Fruit fly (Drosophila melanogaster) whole organism, embryonic: ENCODE measurements around the gene CG34001.

Source experiments
- Awh ChIP-seq: fragments of 200-800 bp; sonication (Bioruptor generic); IDR thresholded peaks from 2 replicates; pipeline ENCODE4, ENCODE4 v1.3.6; 2022; ENCODE audit warnings: missing biosample characterization, missing genetic modification characterization
- BtbVII ChIP-seq: fragments of 200-800 bp; sonication (Bioruptor generic); optimal IDR thresholded peaks from 3 replicates; lab custom pipeline; 2017; ENCODE audit warnings: missing biosample characterization, mild to moderate bottlenecking, missing genetic modification characterization
- CG10274 ChIP-seq: fragments of 200-800 bp; sonication (Bioruptor generic); optimal IDR thresholded peaks from 3 replicates; lab custom pipeline; 2017; ENCODE audit warnings: missing biosample characterization, mild to moderate bottlenecking, missing genetic modification characterization
- CG10462 ChIP-seq: fragments of 200-800 bp; sonication (Bioruptor generic); optimal IDR thresholded peaks from 2 replicates; lab custom pipeline; 2016; ENCODE audit warnings: missing biosample characterization, missing genetic modification characterization
- CG10959 ChIP-seq: fragments of 200-800 bp; sonication (Bioruptor generic); IDR thresholded peaks from 2 replicates; pipeline ENCODE4 v1.3.6; 2022; ENCODE audit warnings: missing biosample characterization, missing genetic modification characterization
- CG10979 ChIP-seq: fragments of 200-800 bp; sonication (Bioruptor generic); optimal IDR thresholded peaks from 2 replicates; lab custom pipeline; 2018; ENCODE audit warnings: missing biosample characterization, mild to moderate bottlenecking, missing genetic modification characterization, moderate library complexity
- CG11504 ChIP-seq: fragments of 200-800 bp; sonication (Bioruptor generic); optimal IDR thresholded peaks from 3 replicates; lab custom pipeline; 2019; ENCODE audit warnings: missing biosample characterization, mild to moderate bottlenecking, missing genetic modification characterization, moderate library complexity
- CG13624 ChIP-seq: fragments of 200-800 bp; sonication (Bioruptor generic); optimal IDR thresholded peaks from 2 replicates; lab custom pipeline; 2016; ENCODE audit warnings: missing biosample characterization, missing genetic modification characterization
- CG1792 ChIP-seq: fragments of 200-800 bp; sonication (Bioruptor generic); optimal IDR thresholded peaks from 2 replicates; lab custom pipeline; 2016; ENCODE audit warnings: missing biosample characterization, missing genetic modification characterization
- CG18011 ChIP-seq: fragments of 200-800 bp; sonication (Bioruptor generic); optimal IDR thresholded peaks from 2 replicates; lab custom pipeline; 2017; ENCODE audit warnings: missing biosample characterization, missing genetic modification characterization, mild to moderate bottlenecking, moderate library complexity, missing genotype
- CG18764 ChIP-seq: fragments of 200-800 bp; sonication (Bioruptor generic); optimal IDR thresholded peaks from 3 replicates; lab custom pipeline; 2016; ENCODE audit warnings: missing biosample characterization, missing genetic modification characterization
- CG2116 ChIP-seq: fragments of 200-800 bp; sonication (Bioruptor generic); optimal IDR thresholded peaks from 3 replicates; lab custom pipeline; 2018; ENCODE audit warnings: missing biosample characterization, mild to moderate bottlenecking, missing genetic modification characterization
- CG30403 ChIP-seq: fragments of 200-800 bp; sonication (Bioruptor generic); optimal IDR thresholded peaks from 3 replicates; lab custom pipeline; 2016; ENCODE audit warnings: missing biosample characterization, missing genetic modification characterization
- CG32772 ChIP-seq: fragments of 200-800 bp; sonication (Bioruptor generic); IDR thresholded peaks from 2 replicates; pipeline ENCODE4 v1.3.6; 2022; ENCODE audit warnings: missing biosample characterization, missing genetic modification characterization
- CG4328 ChIP-seq: fragments of 200-800 bp; sonication (Bioruptor generic); optimal IDR thresholded peaks from 3 replicates; lab custom pipeline; 2017; ENCODE audit warnings: missing biosample characterization, missing genetic modification reagents, missing genetic modification characterization
- CG5180 ChIP-seq: fragments of 200-800 bp; sonication (Bioruptor generic); optimal IDR thresholded peaks from 3 replicates; lab custom pipeline; 2017; ENCODE audit warnings: missing biosample characterization, missing genetic modification characterization, mild to moderate bottlenecking, moderate library complexity, missing genetic modification reagents
- CG5953 ChIP-seq: fragments of 200-800 bp; sonication (Bioruptor generic); IDR thresholded peaks from 2 replicates; pipeline ENCODE4 v1.3.6; 2022; ENCODE audit warnings: missing biosample characterization, missing genetic modification characterization
- CG6689 ChIP-seq: fragments of 200-800 bp; sonication (Bioruptor generic); IDR thresholded peaks from 2 replicates; pipeline ENCODE4 v1.3.6; 2022; ENCODE audit warnings: missing biosample characterization, missing genetic modification characterization
- CG7372 ChIP-seq: fragments of 200-800 bp; sonication (Bioruptor generic); IDR thresholded peaks from 2 replicates; pipeline ENCODE4 v1.3.6; 2022; ENCODE audit warnings: missing biosample characterization, missing genetic modification characterization
- CG7839 ChIP-seq: fragments of 200-800 bp; sonication (Bioruptor generic); optimal IDR thresholded peaks from 3 replicates; lab custom pipeline; 2018; ENCODE audit warnings: missing biosample characterization, mild to moderate bottlenecking, missing genetic modification characterization, moderate library complexity
- CHES-1-like ChIP-seq: fragments of 200-800 bp; sonication (Bioruptor generic); optimal IDR thresholded peaks from 2 replicates; lab custom pipeline; 2016; ENCODE audit warnings: missing biosample characterization, missing genetic modification characterization
- CkIIα-i1 ChIP-seq: fragments of 200-800 bp; sonication (Bioruptor generic); IDR thresholded peaks from 2 replicates; pipeline ENCODE4 v1.3.6; 2022; ENCODE audit warnings: missing biosample characterization, missing genetic modification characterization
- D19A ChIP-seq: fragments of 200-800 bp; optimal IDR thresholded peaks from 3 replicates; lab custom pipeline; 2019; ENCODE audit warnings: missing biosample characterization, mild to moderate bottlenecking, missing genetic modification characterization, moderate library complexity
- Dip3 ChIP-seq: fragments of 200-800 bp; sonication (Bioruptor generic); optimal IDR thresholded peaks from 3 replicates; lab custom pipeline; 2016; ENCODE audit warnings: missing biosample characterization, missing genetic modification characterization
- HHEX ChIP-seq: fragments of 200-800 bp; sonication (Bioruptor generic); optimal IDR thresholded peaks from 3 replicates; lab custom pipeline; 2017; ENCODE audit warnings: missing biosample characterization, mild to moderate bottlenecking, missing genetic modification characterization, missing genetic modification reagents
- HmgD ChIP-seq: fragments of 200-800 bp; sonication (Bioruptor generic); optimal IDR thresholded peaks from 3 replicates; lab custom pipeline; 2016; ENCODE audit warnings: missing biosample characterization, missing genetic modification characterization
- Hr3 ChIP-seq: fragments of 200-800 bp; sonication (Bioruptor generic); optimal IDR thresholded peaks from 3 replicates; lab custom pipeline; 2016; ENCODE audit warnings: missing biosample characterization, missing genetic modification characterization
- NFAT ChIP-seq: fragments of 200-800 bp; sonication (Bioruptor generic); IDR thresholded peaks from 2 replicates; pipeline ENCODE4 v1.3.6; 2022; ENCODE audit warnings: missing biosample characterization, missing genetic modification characterization
- NK7.1 ChIP-seq: fragments of 200-800 bp; sonication (Bioruptor generic); optimal IDR thresholded peaks from 3 replicates; lab custom pipeline; 2016; ENCODE audit warnings: missing biosample characterization, missing genetic modification characterization
- Optix ChIP-seq: fragments of 200-800 bp; sonication (Bioruptor generic); IDR thresholded peaks from 3 replicates; pipeline ENCODE4 v1.3.6; 2022; ENCODE audit warnings: missing biosample characterization, missing genetic modification characterization
- Pdp1 ChIP-seq, 2 experiments: fragments of 200-800 bp; sonication (Bioruptor generic); optimal IDR thresholded peaks; 3 replicates each; lab custom pipeline; 2016; ENCODE audit warnings: missing biosample characterization in 2 of 2, missing genetic modification characterization in 2 of 2, mild to moderate bottlenecking in 1 of 2, moderate library complexity in 1 of 2
- Sox100B ChIP-seq: fragments of 200-800 bp; sonication (Bioruptor generic); optimal IDR thresholded peaks from 3 replicates; lab custom pipeline; 2018; ENCODE audit warnings: missing biosample characterization, mild to moderate bottlenecking, missing genetic modification characterization
- Trl ChIP-seq, 3 experiments: fragments of >200 bp in 2 of 3; fragments of 200-800 bp in 1 of 3; sonication (Bioruptor generic) in 1 of 3; optimal IDR thresholded peaks; 2 replicates in 1 of 3; 3 replicates in 2 of 3; lab custom pipeline; 2016 to 2017; ENCODE audit warnings: missing biosample characterization in 1 of 3, missing genetic modification characterization in 1 of 3
- aop ChIP-seq: fragments of 200-800 bp; sonication (Bioruptor generic); IDR thresholded peaks from 2 replicates; pipeline ENCODE4 v1.3.6; 2022; ENCODE audit warnings: missing biosample characterization, missing genetic modification characterization
- ap ChIP-seq: fragments of 200-800 bp; sonication (Bioruptor generic); IDR thresholded peaks from 2 replicates; pipeline ENCODE4 v1.3.6; 2022; ENCODE audit warnings: missing biosample characterization, missing genetic modification characterization
- ash1 ChIP-seq: fragments of 200-800 bp; sonication (Bioruptor generic); optimal IDR thresholded peaks from 2 replicates; lab custom pipeline; 2018; ENCODE audit warnings: missing biosample characterization, mild to moderate bottlenecking, missing genetic modification characterization
- cg ChIP-seq: fragments of 200-800 bp; sonication (Bioruptor generic); optimal IDR thresholded peaks from 3 replicates; lab custom pipeline; 2019; ENCODE audit warnings: missing biosample characterization, mild to moderate bottlenecking, missing genetic modification characterization, moderate library complexity
- da ChIP-seq: fragments of 200-800 bp; sonication (Bioruptor generic); optimal IDR thresholded peaks from 2 replicates; lab custom pipeline; 2016; ENCODE audit warnings: missing biosample characterization, missing genetic modification characterization
- dm ChIP-seq: fragments of 200-800 bp; sonication (Bioruptor generic); optimal IDR thresholded peaks from 3 replicates; lab custom pipeline; 2016; ENCODE audit warnings: missing biosample characterization, missing genetic modification characterization
- ewg ChIP-seq: fragments of 200-800 bp; sonication (Bioruptor generic); optimal IDR thresholded peaks from 3 replicates; lab custom pipeline; 2017; ENCODE audit warnings: mild to moderate bottlenecking, missing biosample characterization, missing genetic modification reagents, missing genetic modification characterization
- fd64A ChIP-seq: fragments of 200-800 bp; sonication (Bioruptor generic); optimal IDR thresholded peaks from 3 replicates; lab custom pipeline; 2018; ENCODE audit warnings: missing biosample characterization, mild to moderate bottlenecking, missing genetic modification characterization
- fd96Cb ChIP-seq: fragments of 200-800 bp; sonication (Bioruptor generic); optimal IDR thresholded peaks from 2 replicates; lab custom pipeline; 2018; ENCODE audit warnings: missing biosample characterization, mild to moderate bottlenecking, missing genetic modification characterization, moderate library complexity
- ftz-f1 ChIP-seq: fragments of 200-800 bp; sonication (Bioruptor generic); optimal IDR thresholded peaks from 2 replicates; lab custom pipeline; 2016; ENCODE audit warnings: missing biosample characterization, missing genetic modification characterization
- gsb-n ChIP-seq: fragments of 200-800 bp; sonication (Bioruptor generic); optimal IDR thresholded peaks from 3 replicates; lab custom pipeline; 2018; ENCODE audit warnings: missing biosample characterization, mild to moderate bottlenecking, missing genetic modification characterization
- hb ChIP-seq: fragments of 200-800 bp; sonication (Bioruptor generic); IDR thresholded peaks from 3 replicates; pipeline ENCODE4 v1.3.6; 2022; ENCODE audit warnings: missing biosample characterization, missing genetic modification characterization; ENCODE audit not compliant: partially characterized antibody
- lola ChIP-seq, 3 experiments: fragments of >200 bp in 2 of 3; fragments of 200-800 bp in 1 of 3; sonication (Bioruptor generic) in 1 of 3; optimal IDR thresholded peaks; 2 replicates each; lab custom pipeline; 2017 to 2019; ENCODE audit warnings: missing biosample characterization in 3 of 3, missing genetic modification characterization in 3 of 3, mild to moderate bottlenecking in 1 of 3, moderate library complexity in 1 of 3
- mam ChIP-seq: fragments of 200-800 bp; sonication (Bioruptor generic); optimal IDR thresholded peaks from 3 replicates; lab custom pipeline; 2016; ENCODE audit warnings: missing biosample characterization, missing genetic modification characterization
- scrt ChIP-seq: fragments of 200-800 bp; sonication (Bioruptor generic); optimal IDR thresholded peaks from 2 replicates; lab custom pipeline; 2018; ENCODE audit warnings: missing biosample characterization, mild to moderate bottlenecking, missing genetic modification characterization, moderate library complexity
- seq ChIP-seq: fragments of 200-800 bp; sonication (Bioruptor generic); IDR thresholded peaks from 2 replicates; pipeline ENCODE4 v1.3.6; 2022; ENCODE audit warnings: missing biosample characterization, missing genetic modification characterization
- so ChIP-seq: fragments of 200-800 bp; sonication (Bioruptor generic); IDR thresholded peaks from 3 replicates; pipeline ENCODE4 v1.3.6; 2022; ENCODE audit warnings: missing biosample characterization, missing genetic modification characterization
- ttk ChIP-seq: fragments of 200-800 bp; sonication (Bioruptor generic); IDR thresholded peaks from 2 replicates; pipeline ENCODE4 v2.1.2; 2022; ENCODE audit warnings: missing biosample characterization, missing genetic modification characterization

The CG34001 gene

dm6 chr3L:10681814-10682213, 50.9 kb downstream of the CG34001 start (continued):
- no peak for TF ChIP-seq CG7372 (GFP tag; lab: Robert Waterston, UW)
- TF ChIP-seq Trl (optimal IDR thresholded peaks at IDR 0.05; lab: Kevin White, UChicago): peak; percentile 94 to 97
- peak; percentile 61 for TF ChIP-seq Trl (GFP tag; optimal IDR thresholded peaks at IDR 0.05; lab: Kevin White, UChicago)
- TF ChIP-seq lola (GFP tag; optimal IDR thresholded peaks at IDR 0.05; lab: Kevin White, UChicago): no peak
- no peak for TF ChIP-seq aop (GFP tag; lab: Robert Waterston, UW)
- TF ChIP-seq HmgD (GFP tag; lab: Kevin White, UChicago): no peak
- no peak for TF ChIP-seq CG10959 (GFP tag; lab: Robert Waterston, UW)
- TF ChIP-seq Dip3 (GFP tag; lab: Kevin White, UChicago): no peak
- TF ChIP-seq CG6689 (GFP tag; lab: Robert Waterston, UW): no peak
- peak; percentile 50; the same call in 1 of the 2 replicates for TF ChIP-seq Awh (GFP tag; lab: Robert Waterston, UW)
- TF ChIP-seq Sox100B (GFP tag; lab: Kevin White, UChicago): no peak
- TF ChIP-seq dm (GFP tag; lab: Kevin White, UChicago): no peak
- no peak for TF ChIP-seq CG30403 (GFP tag; lab: Kevin White, UChicago)
- no peak for TF ChIP-seq ttk
- no peak for TF ChIP-seq CG11504
- TF ChIP-seq CG32772 (GFP tag; lab: Robert Waterston, UW): no peak
- TF ChIP-seq fd64A (GFP tag; lab: Kevin White, UChicago): no peak
- TF ChIP-seq Hr3: no peak
- peak; percentile 23 for TF ChIP-seq scrt (GFP tag; lab: Kevin White, UChicago)
- TF ChIP-seq ftz-f1: no peak
- TF ChIP-seq CG7839: no peak
- no peak for TF ChIP-seq CG1792 (GFP tag; lab: Kevin White, UChicago)
- TF ChIP-seq CG13624 (GFP tag; lab: Kevin White, UChicago): peak; percentile 24
- no peak for TF ChIP-seq gsb-n (tag; lab: Kevin White, UChicago)
- TF ChIP-seq seq (GFP tag; lab: Robert Waterston, UW): peak; percentile 11; the same call in 1 of the 2 replicates
- 0 out of 3 replicates have a peak, but pooled peaks have one; percentile 18 for TF ChIP-seq Optix (GFP tag; lab: Robert Waterston, UW)
- peak; percentile 19 for TF ChIP-seq NK7.1
- TF ChIP-seq hb (GFP tag; lab: Robert Waterston, UW): no peak
- TF ChIP-seq BtbVII (GFP tag; lab: Kevin White, UChicago): no peak
- TF ChIP-seq da (GFP tag; lab: Kevin White, UChicago): no peak
- no peak for TF ChIP-seq CG5180 (GFP tag; lab: Kevin White, UChicago)
- TF ChIP-seq CG18011: no peak
- TF ChIP-seq HHEX: no peak
- no peak for TF ChIP-seq ewg (GFP tag; lab: Kevin White, UChicago)
- TF ChIP-seq NFAT (GFP tag; lab: Robert Waterston, UW): no peak
- TF ChIP-seq Pdp1 (GFP tag; optimal IDR thresholded peaks at IDR 0.05; lab: Kevin White, UChicago): no peak
- no peak for TF ChIP-seq fd96Cb (tag; lab: Kevin White, UChicago)
- no peak for TF ChIP-seq D19A
- TF ChIP-seq CG4328: no peak
- peak; percentile 20 for TF ChIP-seq cg (GFP tag; lab: Kevin White, UChicago)
- no peak for TF ChIP-seq CG10979
- no peak for TF ChIP-seq CG10462 (GFP tag; lab: Kevin White, UChicago)
- TF ChIP-seq CG2116 (GFP tag; lab: Kevin White, UChicago): no peak
- TF ChIP-seq so: peak; percentile 31; the same call in 2 of the 3 replicates
- no peak for TF ChIP-seq ap (GFP tag; lab: Robert Waterston, UW)
- no peak for TF ChIP-seq CG10274 (GFP tag; lab: Kevin White, UChicago)
- TF ChIP-seq CG18764 (GFP tag; lab: Kevin White, UChicago): no peak
- TF ChIP-seq CG5953: no peak
- TF ChIP-seq CHES-1-like (GFP tag; lab: Kevin White, UChicago): peak; percentile 5
- TF ChIP-seq ash1: no peak
- no peak for TF ChIP-seq CkIIα-i1 (GFP tag; lab: Robert Waterston, UW)
- no peak for TF ChIP-seq mam (GFP tag; lab: Kevin White, UChicago)
